Fruit fly (Drosophila melanogaster) whole organism, prepupa: ENCODE data around the gene lic.

Experiments
- Blimp-1 ChIP-seq: fragments of 200-800 bp; sonication (Bioruptor generic); optimal IDR thresholded peaks from 3 replicates; lab custom pipeline; 2017; ENCODE audit warnings: missing biosample characterization, missing genetic modification characterization, mild to moderate bottlenecking, moderate library complexity, missing genetic modification reagents
- CG10631 ChIP-seq: fragments of 200-800 bp; sonication (Bioruptor generic); optimal IDR thresholded peaks from 2 replicates; lab custom pipeline; 2016; ENCODE audit warnings: missing biosample characterization, missing genetic modification characterization
- CG10669 ChIP-seq: fragments of 200-800 bp; sonication (Bioruptor generic); optimal IDR thresholded peaks from 3 replicates; lab custom pipeline; 2018; ENCODE audit warnings: missing biosample characterization, mild to moderate bottlenecking, missing genetic modification characterization, moderate library complexity
- CG11294 ChIP-seq: fragments of 200-800 bp; sonication (Bioruptor generic); IDR thresholded peaks from 2 replicates; pipeline ENCODE4 v1.3.6; 2022; ENCODE audit warnings: missing biosample characterization, missing genetic modification characterization
- CG11762 ChIP-seq: fragments of 200-800 bp; sonication (Bioruptor generic); optimal IDR thresholded peaks from 3 replicates; lab custom pipeline; 2016; ENCODE audit warnings: missing biosample characterization, missing genetic modification characterization; ENCODE audit not compliant: insufficient read depth
- CG15336 ChIP-seq: fragments of 200-800 bp; sonication (Bioruptor generic); IDR thresholded peaks from 2 replicates; pipeline ENCODE4 v1.3.6; 2022; ENCODE audit warnings: missing biosample characterization, missing genetic modification characterization
- CG1621 ChIP-seq: fragments of 200-800 bp; sonication (Bioruptor generic); optimal IDR thresholded peaks from 3 replicates; lab custom pipeline; 2018; ENCODE audit warnings: missing biosample characterization, mild to moderate bottlenecking, missing genetic modification characterization
- CG16779 ChIP-seq: fragments of 200-800 bp; sonication (Bioruptor generic); optimal IDR thresholded peaks from 3 replicates; lab custom pipeline; 2017; ENCODE audit warnings: missing biosample characterization, mild to moderate bottlenecking, missing genetic modification characterization
- CG31627 ChIP-seq: fragments of 200-800 bp; sonication (Bioruptor generic); optimal IDR thresholded peaks from 3 replicates; lab custom pipeline; 2016; ENCODE audit warnings: missing biosample characterization, missing genetic modification characterization
- CG32006 ChIP-seq: fragments of 200-800 bp; sonication (Bioruptor generic); optimal IDR thresholded peaks from 3 replicates; lab custom pipeline; 2017; ENCODE audit warnings: missing biosample characterization, mild to moderate bottlenecking, missing genetic modification characterization
- CG34406 ChIP-seq: fragments of 200-800 bp; sonication (Bioruptor generic); optimal IDR thresholded peaks from 3 replicates; lab custom pipeline; 2016; ENCODE audit warnings: missing biosample characterization, missing genetic modification characterization
- CG3919 ChIP-seq: fragments of 200-800 bp; sonication (Bioruptor generic); optimal IDR thresholded peaks from 3 replicates; lab custom pipeline; 2016; ENCODE audit warnings: missing biosample characterization, missing genetic modification characterization
- CG4318 ChIP-seq: fragments of 200-800 bp; sonication (Bioruptor generic); optimal IDR thresholded peaks from 3 replicates; lab custom pipeline; 2017; ENCODE audit warnings: missing biosample characterization, mild to moderate bottlenecking, missing genetic modification characterization
- CG6163 ChIP-seq: fragments of 200-800 bp; sonication (Bioruptor generic); IDR thresholded peaks from 3 replicates; pipeline ENCODE4 v1.3.6; 2022; ENCODE audit warnings: missing biosample characterization, missing genetic modification characterization
- CG6792 ChIP-seq: fragments of 200-800 bp; sonication (Bioruptor generic); optimal IDR thresholded peaks from 3 replicates; lab custom pipeline; 2016; ENCODE audit warnings: missing biosample characterization, missing genetic modification characterization
- CG6808 ChIP-seq: fragments of 200-800 bp; sonication (Bioruptor generic); optimal IDR thresholded peaks from 3 replicates; lab custom pipeline; 2017; ENCODE audit warnings: missing biosample characterization, missing genetic modification characterization, mild to moderate bottlenecking, moderate library complexity, missing genetic modification reagents
- CG8319 ChIP-seq: fragments of 200-800 bp; sonication (Bioruptor generic); optimal IDR thresholded peaks from 3 replicates; lab custom pipeline; 2016; ENCODE audit warnings: missing biosample characterization, missing genetic modification characterization
- CG8632 ChIP-seq: fragments of 200-800 bp; sonication (Bioruptor generic); optimal IDR thresholded peaks from 3 replicates; lab custom pipeline; 2016; ENCODE audit warnings: missing biosample characterization, missing genetic modification characterization
- CG9139 ChIP-seq: fragments of 200-800 bp; sonication (Bioruptor generic); optimal IDR thresholded peaks from 3 replicates; lab custom pipeline; 2017; ENCODE audit warnings: missing biosample characterization, mild to moderate bottlenecking, missing genetic modification characterization
- Eip75B ChIP-seq: fragments of 200-800 bp; sonication (Bioruptor generic); optimal IDR thresholded peaks from 3 replicates; lab custom pipeline; 2016; ENCODE audit warnings: missing biosample characterization, missing genetic modification characterization
- Eip78C ChIP-seq: fragments of 200-800 bp; sonication (Bioruptor generic); peaks from one replicate; lab custom pipeline; 2016; ENCODE audit warnings: missing biosample characterization, missing genetic modification characterization
- Eip93F ChIP-seq: fragments of 200-800 bp; sonication (Bioruptor generic); optimal IDR thresholded peaks from 2 replicates; lab custom pipeline; 2016; ENCODE audit warnings: missing biosample characterization, mild to moderate bottlenecking, missing genetic modification characterization
- Ets21C ChIP-seq: fragments of 200-800 bp; sonication (Bioruptor generic); optimal IDR thresholded peaks from 3 replicates; lab custom pipeline; 2016; ENCODE audit warnings: missing biosample characterization, missing genetic modification characterization
- Ets96B ChIP-seq: fragments of 200-800 bp; optimal IDR thresholded peaks from 2 replicates; lab custom pipeline; 2019; ENCODE audit warnings: missing biosample characterization, mild to moderate bottlenecking, missing genetic modification characterization, moderate library complexity
- Gug ChIP-seq: fragments of 200-800 bp; sonication (Bioruptor generic); IDR thresholded peaks from 2 replicates; pipeline ENCODE4 v1.3.6; 2022; ENCODE audit warnings: missing biosample characterization, missing genetic modification characterization
- Hr38 ChIP-seq: sonication (Bioruptor generic); optimal IDR thresholded peaks from 2 replicates; lab custom pipeline; 2016; ENCODE audit warnings: missing biosample characterization, missing genetic modification characterization
- Hr39 ChIP-seq: fragments of 200-800 bp; sonication (Bioruptor generic); optimal IDR thresholded peaks from 2 replicates; lab custom pipeline; 2016; ENCODE audit warnings: missing biosample characterization, missing genetic modification characterization
- Lpt ChIP-seq: fragments of 200-800 bp; sonication (Bioruptor generic); optimal IDR thresholded peaks from 3 replicates; lab custom pipeline; 2016; ENCODE audit warnings: missing biosample characterization, missing genetic modification characterization
- OdsH ChIP-seq: fragments of 200-800 bp; sonication (Bioruptor generic); optimal IDR thresholded peaks from 3 replicates; lab custom pipeline; 2016; ENCODE audit warnings: missing biosample characterization, missing genetic modification characterization
- Smox ChIP-seq: fragments of 200-800 bp; sonication (Bioruptor generic); optimal IDR thresholded peaks from 3 replicates; lab custom pipeline; 2016; ENCODE audit warnings: missing biosample characterization, missing genetic modification characterization
- Sox14 ChIP-seq: fragments of 200-800 bp; sonication (Bioruptor generic); optimal IDR thresholded peaks from 3 replicates; lab custom pipeline; 2016; ENCODE audit warnings: missing biosample characterization, missing genetic modification characterization
- Sox15 ChIP-seq: fragments of 200-800 bp; sonication (Bioruptor generic); optimal IDR thresholded peaks from 3 replicates; lab custom pipeline; 2016; ENCODE audit warnings: missing biosample characterization, missing genetic modification characterization
- acj6 ChIP-seq: fragments of 200-800 bp; sonication (Bioruptor generic); optimal IDR thresholded peaks from 3 replicates; lab custom pipeline; 2016; ENCODE audit warnings: missing biosample characterization, missing genetic modification characterization
- cyc ChIP-seq: fragments of 200-800 bp; sonication (Bioruptor generic); optimal IDR thresholded peaks from 3 replicates; lab custom pipeline; 2016; ENCODE audit warnings: missing biosample characterization, missing genetic modification characterization
- dac ChIP-seq: fragments of 200-800 bp; sonication (Bioruptor generic); optimal IDR thresholded peaks from 2 replicates; lab custom pipeline; 2017; ENCODE audit warnings: missing biosample characterization, mild to moderate bottlenecking, missing genetic modification characterization
- dsx ChIP-seq: fragments of 200-800 bp; optimal IDR thresholded peaks from 3 replicates; lab custom pipeline; 2019; ENCODE audit warnings: missing biosample characterization, mild to moderate bottlenecking, missing genetic modification characterization, moderate library complexity; ENCODE audit not compliant: poor library complexity, severe bottlenecking
- eg ChIP-seq: fragments of 200-800 bp; sonication (Bioruptor generic); IDR thresholded peaks from 3 replicates; pipeline ENCODE4 v1.3.6; 2022; ENCODE audit warnings: missing biosample characterization, missing genetic modification characterization
- esn ChIP-seq: fragments of 200-800 bp; sonication (Bioruptor generic); optimal IDR thresholded peaks from 2 replicates; lab custom pipeline; 2016; ENCODE audit warnings: missing biosample characterization, mild to moderate bottlenecking, missing genetic modification characterization, moderate library complexity
- fd59A ChIP-seq: fragments of 200-800 bp; sonication (Bioruptor generic); optimal IDR thresholded peaks from 2 replicates; lab custom pipeline; 2017; ENCODE audit warnings: missing biosample characterization, mild to moderate bottlenecking, missing genetic modification characterization, missing genetic modification reagents
- fd85E ChIP-seq: fragments of 200-800 bp; sonication (Bioruptor generic); optimal IDR thresholded peaks from 3 replicates; lab custom pipeline; 2016; ENCODE audit warnings: missing biosample characterization, missing genetic modification characterization
- fkh ChIP-seq: fragments of 200-800 bp; sonication (Bioruptor generic); optimal IDR thresholded peaks from 3 replicates; lab custom pipeline; 2017; ENCODE audit warnings: missing biosample characterization, mild to moderate bottlenecking, missing genetic modification characterization, moderate library complexity
- net ChIP-seq: fragments of 200-800 bp; sonication (Bioruptor generic); optimal IDR thresholded peaks from 3 replicates; lab custom pipeline; 2016; ENCODE audit warnings: missing biosample characterization, missing genetic modification characterization
- pdm3 ChIP-seq: fragments of 200-800 bp; sonication (Bioruptor generic); optimal IDR thresholded peaks from 3 replicates; lab custom pipeline; 2016; ENCODE audit warnings: missing biosample characterization, missing genetic modification characterization
- spab ChIP-seq: fragments of 200-800 bp; sonication (Bioruptor generic); optimal IDR thresholded peaks from 2 replicates; lab custom pipeline; 2017; ENCODE audit warnings: missing biosample characterization, mild to moderate bottlenecking, missing genetic modification characterization, missing genetic modification reagents
- ss ChIP-seq, 2 experiments: fragments of 200-800 bp; sonication (Bioruptor generic); optimal IDR thresholded peaks; 2 replicates in 1 of 2; 3 replicates in 1 of 2; lab custom pipeline; 2017 to 2018; ENCODE audit warnings: mild to moderate bottlenecking in 2 of 2, missing biosample characterization in 2 of 2, missing genetic modification characterization in 2 of 2, moderate library complexity in 1 of 2
- svp ChIP-seq: fragments of 200-800 bp; sonication (Bioruptor generic); peaks from one replicate; lab custom pipeline; 2016; ENCODE audit warnings: missing biosample characterization, missing genetic modification characterization
- topi ChIP-seq: fragments of 200-800 bp; sonication (Bioruptor generic); optimal IDR thresholded peaks from 3 replicates; lab custom pipeline; 2016; ENCODE audit warnings: missing biosample characterization, missing genetic modification characterization

lic gene

DNA sequence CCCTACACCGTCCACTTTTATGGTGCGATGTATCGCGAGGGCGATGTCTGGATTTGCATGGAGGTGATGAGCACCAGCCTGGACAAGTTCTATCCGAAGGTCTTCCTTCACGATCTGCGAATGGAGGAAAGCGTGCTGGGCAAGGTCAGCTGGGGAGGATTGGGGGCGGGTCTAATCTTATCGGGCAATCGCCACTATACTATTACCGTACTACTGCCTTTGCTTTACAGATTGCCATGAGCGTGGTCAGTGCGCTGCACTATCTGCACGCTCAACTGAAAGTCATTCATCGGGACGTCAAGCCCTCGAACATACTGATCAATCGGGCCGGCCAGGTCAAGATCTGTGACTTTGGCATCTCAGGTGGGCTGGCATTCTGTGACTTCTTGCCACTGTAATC is 914 bp downstream of the lic start:
- no peak for TF ChIP-seq dsx (GFP tag; lab: Kevin White, UChicago)
- TF ChIP-seq CG4318 (GFP tag; lab: Kevin White, UChicago) = no peak
- no peak for TF ChIP-seq acj6
- TF ChIP-seq CG16779 (tag; lab: Kevin White, UChicago) = no peak
- TF ChIP-seq OdsH (GFP tag; lab: Kevin White, UChicago) = no peak
- TF ChIP-seq Eip93F (GFP tag; lab: Kevin White, UChicago) = no peak
- no peak for TF ChIP-seq Eip75B (GFP tag; lab: Kevin White, UChicago)
- no peak for TF ChIP-seq topi (GFP tag; lab: Kevin White, UChicago)
- TF ChIP-seq fkh = no peak
- TF ChIP-seq CG9139 (GFP tag; lab: Kevin White, UChicago) = no peak

DNA sequence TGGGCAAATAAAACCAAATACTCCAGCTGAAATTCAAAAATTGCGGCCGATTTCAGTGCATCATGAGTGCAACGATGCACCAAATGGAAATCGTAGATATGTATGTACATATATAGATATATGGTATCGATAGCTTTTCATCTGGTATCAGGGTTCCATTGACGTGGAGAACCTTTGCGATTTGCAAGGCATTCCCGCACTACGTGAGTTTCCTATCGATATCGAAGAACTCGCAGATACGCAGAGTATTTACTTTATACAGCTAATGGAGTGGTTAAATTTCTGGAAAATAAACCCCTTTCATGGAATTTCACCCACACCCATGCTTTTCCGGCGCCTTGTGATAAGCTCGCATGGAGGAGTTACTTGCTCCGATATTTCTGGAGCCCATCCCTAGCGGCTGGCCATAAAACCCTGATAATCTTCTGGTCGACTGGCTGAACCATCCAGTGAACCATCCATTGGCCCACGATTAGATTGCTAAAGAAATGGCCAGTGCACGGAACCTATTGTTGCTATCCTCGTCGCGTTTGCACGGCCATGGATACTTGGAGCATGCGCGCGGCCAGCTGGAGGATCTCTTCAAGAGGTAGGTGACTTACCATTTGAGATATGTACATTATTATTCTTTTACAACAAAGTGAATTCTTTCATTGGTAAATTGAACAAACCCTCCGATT is 3.3 kb downstream of the lic start, which contains the start of gene CG2200:
TSS of gene CG2200 (plus strand) at position 215 of the 680 bp plus-strand sequence.
- TF ChIP-seq dac (GFP tag; lab: Kevin White, UChicago) (peak; percentile 8), Gug (peak; percentile 53), CG15336 (peak; percentile 63), pdm3 (GFP tag; lab: Kevin White, UChicago) (peak; percentile 81), CG11762 (GFP tag; lab: Kevin White, UChicago) (peak; percentile 44), CG6163 (GFP tag; lab: Robert Waterston, UW) (peak; percentile 70), CG6792 (GFP tag; lab: Kevin White, UChicago) (peak; percentile 76), Eip78C (GFP tag; lab: Kevin White, UChicago) (peak; percentile 88), Hr38 (GFP tag; lab: Kevin White, UChicago) (no peak), ss (GFP tag; optimal IDR thresholded peaks at IDR 0.05; lab: Kevin White, UChicago) (no peak), spab (no peak), Eip75B (GFP tag; lab: Kevin White, UChicago) (peak; percentile 64), Sox15 (GFP tag; lab: Kevin White, UChicago) (peak; percentile 62), svp (GFP tag; lab: Kevin White, UChicago) (peak; percentile 93), CG10631 (GFP tag; lab: Kevin White, UChicago) (peak; percentile 64), net (GFP tag; lab: Kevin White, UChicago) (peak; percentile 66), CG1621 (peak; percentile 38), CG3919 (GFP tag; lab: Kevin White, UChicago) (peak; percentile 72), fd85E (GFP tag; lab: Kevin White, UChicago) (peak; percentile 36), Lpt (GFP tag; lab: Kevin White, UChicago) (peak; percentile 13), topi (GFP tag; lab: Kevin White, UChicago) (peak; percentile 78), CG31627 (peak; percentile 74), CG8632 (GFP tag; lab: Kevin White, UChicago) (peak; percentile 57), Blimp-1 (peak; percentile 2), CG32006 (GFP tag; lab: Kevin White, UChicago) (peak; percentile 58), CG11294 (GFP tag; lab: Robert Waterston, UW) (peak; percentile 53; the same call in 1 of the 2 replicates), Eip93F (GFP tag; lab: Kevin White, UChicago) (no peak), CG16779 (tag; lab: Kevin White, UChicago) (no peak), Smox (GFP tag; lab: Kevin White, UChicago) (peak; percentile 77), fd59A (GFP tag; lab: Kevin White, UChicago) (no peak), OdsH (GFP tag; lab: Kevin White, UChicago) (peak; percentile 71), acj6 (peak; percentile 70), CG4318 (GFP tag; lab: Kevin White, UChicago) (no peak), Ets21C (GFP tag; lab: Kevin White, UChicago) (peak; percentile 72), cyc (GFP tag; lab: Kevin White, UChicago) (peak; percentile 72), dsx (GFP tag; lab: Kevin White, UChicago) (peak; percentile 22), CG6808 (GFP tag; lab: Kevin White, UChicago) (peak; percentile 63), CG10669 (GFP tag; lab: Kevin White, UChicago) (peak; percentile 58), CG34406 (GFP tag; lab: Kevin White, UChicago) (peak; percentile 60), Sox14 (GFP tag; lab: Kevin White, UChicago) (peak; percentile 76), eg (GFP tag; lab: Robert Waterston, UW) (peak; percentile 74), Ets96B (tag; lab: Kevin White, UChicago) (peak; percentile 39), CG8319 (peak; percentile 59), esn (peak; percentile 84), Hr39 (GFP tag; lab: Kevin White, UChicago) (peak; percentile 72)
